Fruit fly (Drosophila melanogaster): ENCODE results near the gene RhoGAP71E.

RhoGAP71E gene

DNA sequence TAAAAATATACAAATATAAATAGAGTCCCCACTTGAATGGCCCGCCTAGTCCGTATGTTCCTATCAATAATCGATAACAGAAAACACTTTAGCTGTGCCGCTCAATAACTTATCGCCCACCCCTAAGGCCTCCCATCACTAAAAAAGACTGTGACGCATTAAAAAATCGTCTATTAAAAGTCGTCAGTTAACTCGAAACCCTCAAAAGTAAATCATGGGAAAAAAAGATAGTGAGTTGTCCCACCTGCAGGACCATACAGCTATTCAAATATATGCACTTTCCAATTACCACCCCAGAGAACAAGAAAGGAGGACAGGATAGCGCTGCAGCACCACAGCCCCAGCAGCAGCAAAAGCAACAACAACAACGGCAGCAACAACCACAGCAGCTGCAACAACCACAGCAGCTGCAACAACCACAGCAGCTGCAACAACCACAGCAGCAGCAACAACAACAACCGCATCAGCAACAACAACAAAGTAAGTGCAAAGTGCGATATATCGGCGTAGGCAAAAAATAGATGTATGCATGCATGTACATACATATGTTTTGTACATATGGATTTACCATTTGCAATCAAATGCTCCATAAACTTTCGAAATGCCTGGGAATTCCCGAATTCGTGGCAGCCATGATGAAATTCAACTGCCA lies 34.5 kb upstream of the RhoGAP71E start, which contains the start of gene AGO2 (continued):
- TF ChIP-seq CG16779 (GFP tag; IDR thresholded peaks at IDR 0.05) = no peak
- no peak for TF ChIP-seq Ravus (GFP tag; IDR thresholded peaks at IDR 0.05)
- no peak for TF ChIP-seq Trl (optimal IDR thresholded peaks at IDR 0.05)
- no peak for TF ChIP-seq Trl (GFP tag; optimal IDR thresholded peaks at IDR 0.05)
- peak; percentile 6 for TF ChIP-seq unpg (GFP tag; optimal IDR thresholded peaks at IDR 0.05)
- TF ChIP-seq CG33213 (GFP tag; optimal IDR thresholded peaks at IDR 0.05) = no peak
- TF ChIP-seq maf-S (GFP tag; optimal IDR thresholded peaks at IDR 0.05) = no peak
- no peak; the same call in 2 of the 3 replicates for TF ChIP-seq mld (GFP tag; IDR thresholded peaks at IDR 0.05; ENCODE audit: partially characterized antibody)
- peak; percentile 64; the same call in 2 of the 3 replicates for TF ChIP-seq CG7963 (GFP tag; IDR thresholded peaks at IDR 0.05; ENCODE audit: partially characterized antibody)
- TF ChIP-seq lola (GFP tag; optimal IDR thresholded peaks at IDR 0.05) = no peak
- TF ChIP-seq E2f2 (GFP tag; IDR thresholded peaks at IDR 0.05) = peak; percentile 94
- TF ChIP-seq nerfin-1 (tag; optimal IDR thresholded peaks at IDR 0.05) = peak; percentile 21
- TF ChIP-seq slou (GFP tag; optimal IDR thresholded peaks at IDR 0.05) = no peak
- no peak for TF ChIP-seq dmrt99B (tag; optimal IDR thresholded peaks at IDR 0.05)
- TF ChIP-seq en (GFP tag; optimal IDR thresholded peaks at IDR 0.05) = no peak
- TF ChIP-seq cas (GFP tag; IDR thresholded peaks at IDR 0.05) = no peak
- no peak for TF ChIP-seq CG3407 (GFP tag; optimal IDR thresholded peaks at IDR 0.05)
- no peak for TF ChIP-seq CG16815 (GFP tag; optimal IDR thresholded peaks at IDR 0.05)
- no peak for TF ChIP-seq CG10366 (GFP tag; IDR thresholded peaks at IDR 0.05)
- TF ChIP-seq Hsf (GFP tag; optimal IDR thresholded peaks at IDR 0.05) = no peak
- TF ChIP-seq CG7745 (tag; optimal IDR thresholded peaks at IDR 0.05) = no peak
- TF ChIP-seq pho (GFP tag; optimal IDR thresholded peaks at IDR 0.05) = peak; percentile 10
- peak; percentile 20 for TF ChIP-seq CG18262 (tag; optimal IDR thresholded peaks at IDR 0.05)
- no peak for TF ChIP-seq Hmr (GFP tag; optimal IDR thresholded peaks at IDR 0.05)
- no peak for TF ChIP-seq CG4707 (GFP tag; optimal IDR thresholded peaks at IDR 0.05)
- TF ChIP-seq ems (GFP tag; optimal IDR thresholded peaks at IDR 0.05) = no peak
- TF ChIP-seq CG17385 (GFP tag; optimal IDR thresholded peaks at IDR 0.05) = no peak
- no peak for TF ChIP-seq sim (GFP tag; IDR thresholded peaks at IDR 0.05)
- TF ChIP-seq CG1792 (GFP tag; optimal IDR thresholded peaks at IDR 0.05) = no peak
- TF ChIP-seq CG4820 (GFP tag; optimal IDR thresholded peaks at IDR 0.05) = no peak
- no peak for TF ChIP-seq CG43689 (GFP tag; IDR thresholded peaks at IDR 0.05)
- no peak for TF ChIP-seq B-H1 (GFP tag; IDR thresholded peaks at IDR 0.05)
- TF ChIP-seq Vsx1 (GFP tag; optimal IDR thresholded peaks at IDR 0.05) = no peak
- peak in 1 of 2 experiments; percentile 61 for TF ChIP-seq Hr51 (GFP tag; optimal IDR thresholded peaks at IDR 0.05)
- no peak for TF ChIP-seq emc (GFP tag; optimal IDR thresholded peaks at IDR 0.05)
- peak; percentile 52; the same call in 2 of the 3 replicates for TF ChIP-seq knrl (GFP tag; IDR thresholded peaks at IDR 0.05; ENCODE audit: partially characterized antibody)
- TF ChIP-seq Rfx (GFP tag; IDR thresholded peaks at IDR 0.05) = no peak
- TF ChIP-seq CG17186 (GFP tag; optimal IDR thresholded peaks at IDR 0.05) = peak; percentile 66
- no peak for TF ChIP-seq salm (tag; optimal IDR thresholded peaks at IDR 0.05)
- no peak for TF ChIP-seq CG6813 (GFP tag; optimal IDR thresholded peaks at IDR 0.05)
- TF ChIP-seq CG1832 (GFP tag; optimal IDR thresholded peaks at IDR 0.05) = no peak
- TF ChIP-seq Dref (GFP tag; IDR thresholded peaks at IDR 0.05) = peak; percentile 93
- TF ChIP-seq CG12744 (GFP tag; optimal IDR thresholded peaks at IDR 0.05) = no peak
- no peak for TF ChIP-seq H2.0 (GFP tag; IDR thresholded peaks at IDR 0.05)
- no peak for TF ChIP-seq schlank (tag; optimal IDR thresholded peaks at IDR 0.05)
- TF ChIP-seq CG17612 (GFP tag; IDR thresholded peaks at IDR 0.05) = no peak
- peak; percentile 73 for TF ChIP-seq Dll (GFP tag; IDR thresholded peaks at IDR 0.05; ENCODE audit: partially characterized antibody)
- TF ChIP-seq CG17802 (tag; optimal IDR thresholded peaks at IDR 0.05) = no peak
- TF ChIP-seq Dip3 (GFP tag; optimal IDR thresholded peaks at IDR 0.05) = no peak
- TF ChIP-seq MBD-R2 (GFP tag; IDR thresholded peaks at IDR 0.05) = peak; percentile 24; the same call in 1 of the 2 replicates

Data from whole organism, embryonic.